Worm (Caenorhabditis elegans) whole organism, L4/young adult: ENCODE results near the gene mrpl-53.

Experiments used
- W03F9.2 ChIP-seq: fragments of 150-350 bp; optimal IDR thresholded peaks from 2 replicates; lab custom pipeline; 2014; ENCODE audit warnings: missing biosample characterization, missing genetic modification characterization
- dao-5 ChIP-seq: sonication (generic microtip); optimal IDR thresholded peaks from 2 replicates; lab custom pipeline; 2016; ENCODE audit warnings: missing genotype, missing genetic modification characterization, moderate library complexity, missing compliant biosample characterization
- him-1 ChIP-seq: sonication (generic microtip); optimal IDR thresholded peaks from 2 replicates; lab custom pipeline; 2016; ENCODE audit warnings: missing genotype, missing genetic modification reagents, missing genetic modification characterization, missing compliant biosample characterization

- no peak for TF ChIP-seq dao-5 (tag; lab: Kevin White, UChicago)
- TF ChIP-seq W03F9.2 (tag; lab: Kevin White, UChicago) = no peak
- TF ChIP-seq him-1 (tag; lab: Kevin White, UChicago) = no peak
Measured at ce11 chrII:9551536-9551935, 45.9 kb upstream of the mrpl-53 start, which contains the start of gene F35H8.12.
